Fruit fly (Drosophila melanogaster) whole organism, embryonic: ENCODE measurements around the gene CG13108.

Source experiments
- CG10209 ChIP-seq: fragments of 200-800 bp; sonication (Bioruptor generic); optimal IDR thresholded peaks from 3 replicates; lab custom pipeline; 2017; ENCODE audit warnings: missing biosample characterization, mild to moderate bottlenecking, missing genetic modification characterization, missing genetic modification reagents
- CG10654 ChIP-seq: fragments of 200-800 bp; sonication (Bioruptor generic); optimal IDR thresholded peaks from 2 replicates; lab custom pipeline; 2016; ENCODE audit warnings: missing biosample characterization, missing genetic modification characterization
- CG11504 ChIP-seq: fragments of 200-800 bp; sonication (Bioruptor generic); optimal IDR thresholded peaks from 3 replicates; lab custom pipeline; 2019; ENCODE audit warnings: missing biosample characterization, mild to moderate bottlenecking, missing genetic modification characterization, moderate library complexity
- CG11723 ChIP-seq: fragments of 200-800 bp; sonication (Bioruptor generic); optimal IDR thresholded peaks from 2 replicates; lab custom pipeline; 2017; ENCODE audit warnings: missing biosample characterization, mild to moderate bottlenecking, missing genetic modification characterization
- CG12071 ChIP-seq: fragments of 200-800 bp; sonication (Bioruptor generic); optimal IDR thresholded peaks from 3 replicates; lab custom pipeline; 2018; ENCODE audit warnings: missing biosample characterization, mild to moderate bottlenecking, missing genetic modification characterization
- CG12104 ChIP-seq: fragments of 200-800 bp; sonication (Bioruptor generic); optimal IDR thresholded peaks from 3 replicates; lab custom pipeline; 2016; ENCODE audit warnings: missing biosample characterization, missing genetic modification characterization
- CG13424 ChIP-seq: fragments of 200-800 bp; sonication (Bioruptor generic); optimal IDR thresholded peaks from 2 replicates; lab custom pipeline; 2019; ENCODE audit warnings: missing biosample characterization, mild to moderate bottlenecking, missing genetic modification characterization, moderate library complexity
- CG13775 ChIP-seq: fragments of 200-800 bp; sonication (Bioruptor generic); optimal IDR thresholded peaks from 3 replicates; lab custom pipeline; 2017; ENCODE audit warnings: missing biosample characterization, mild to moderate bottlenecking, missing genetic modification characterization
- CG14710 ChIP-seq: fragments of 200-800 bp; sonication (Bioruptor generic); optimal IDR thresholded peaks from 3 replicates; lab custom pipeline; 2019; ENCODE audit warnings: missing biosample characterization, mild to moderate bottlenecking, missing genetic modification characterization, moderate library complexity
- CG16863 ChIP-seq: fragments of 200-800 bp; sonication (Bioruptor generic); optimal IDR thresholded peaks from 3 replicates; lab custom pipeline; 2016; ENCODE audit warnings: missing biosample characterization, missing genetic modification characterization
- CG17186 ChIP-seq: fragments of 200-800 bp; sonication (Bioruptor generic); optimal IDR thresholded peaks from 3 replicates; lab custom pipeline; 2017; ENCODE audit warnings: missing biosample characterization, missing genetic modification reagents, missing genetic modification characterization
- CG17328 ChIP-seq: fragments of 200-800 bp; sonication (Bioruptor generic); IDR thresholded peaks from 2 replicates; pipeline ENCODE4 v1.3.6; 2022; ENCODE audit warnings: missing biosample characterization, missing genetic modification characterization
- CG1792 ChIP-seq: fragments of 200-800 bp; sonication (Bioruptor generic); optimal IDR thresholded peaks from 2 replicates; lab custom pipeline; 2016; ENCODE audit warnings: missing biosample characterization, missing genetic modification characterization
- CG18764 ChIP-seq: fragments of 200-800 bp; sonication (Bioruptor generic); optimal IDR thresholded peaks from 3 replicates; lab custom pipeline; 2016; ENCODE audit warnings: missing biosample characterization, missing genetic modification characterization
- CG30431 ChIP-seq: fragments of 200-800 bp; sonication (Bioruptor generic); optimal IDR thresholded peaks from 2 replicates; lab custom pipeline; 2017; ENCODE audit warnings: missing biosample characterization, missing genetic modification characterization
- CG33557 ChIP-seq: fragments of 200-800 bp; sonication (Bioruptor generic); optimal IDR thresholded peaks from 2 replicates; lab custom pipeline; 2019; ENCODE audit warnings: missing biosample characterization, mild to moderate bottlenecking, missing genetic modification characterization, moderate library complexity
- CG34224 ChIP-seq: fragments of 200-800 bp; sonication (Bioruptor generic); IDR thresholded peaks from 3 replicates; pipeline ENCODE4 v1.3.6; 2022; ENCODE audit warnings: missing biosample characterization, missing genetic modification characterization; ENCODE audit not compliant: partially characterized antibody
- CG5180 ChIP-seq: fragments of 200-800 bp; sonication (Bioruptor generic); optimal IDR thresholded peaks from 3 replicates; lab custom pipeline; 2017; ENCODE audit warnings: missing biosample characterization, missing genetic modification characterization, mild to moderate bottlenecking, moderate library complexity, missing genetic modification reagents
- CG6254 ChIP-seq: fragments of 200-800 bp; sonication (Bioruptor generic); optimal IDR thresholded peaks from 3 replicates; lab custom pipeline; 2017; ENCODE audit warnings: mild to moderate bottlenecking, missing biosample characterization, missing genetic modification reagents, missing genetic modification characterization
- CG7372 ChIP-seq: fragments of 200-800 bp; sonication (Bioruptor generic); IDR thresholded peaks from 2 replicates; pipeline ENCODE4 v1.3.6; 2022; ENCODE audit warnings: missing biosample characterization, missing genetic modification characterization
- CG8089 ChIP-seq: fragments of 200-800 bp; sonication (Bioruptor generic); optimal IDR thresholded peaks from 3 replicates; lab custom pipeline; 2016; ENCODE audit warnings: missing biosample characterization, missing genetic modification characterization
- CG8290 ChIP-seq, 3 experiments: fragments of 200-800 bp; sonication (Bioruptor generic); optimal IDR thresholded peaks; 2 replicates each; lab custom pipeline; 2016 to 2019; ENCODE audit warnings: missing biosample characterization in 3 of 3, missing genetic modification characterization in 3 of 3, mild to moderate bottlenecking in 2 of 3, moderate library complexity in 1 of 3
- CoRest ChIP-seq: fragments of 200-800 bp; sonication (Bioruptor generic); optimal IDR thresholded peaks from 3 replicates; lab custom pipeline; 2018; ENCODE audit warnings: missing biosample characterization, mild to moderate bottlenecking, missing genetic modification characterization, moderate library complexity
- D19A ChIP-seq: fragments of 200-800 bp; optimal IDR thresholded peaks from 3 replicates; lab custom pipeline; 2019; ENCODE audit warnings: missing biosample characterization, mild to moderate bottlenecking, missing genetic modification characterization, moderate library complexity
- Mrtf ChIP-seq: fragments of 200-800 bp; sonication (Bioruptor generic); IDR thresholded peaks from 3 replicates; pipeline ENCODE4 v1.3.6; 2022; ENCODE audit warnings: missing biosample characterization, missing genetic modification characterization
- Pdp1 ChIP-seq, 2 experiments: fragments of 200-800 bp; sonication (Bioruptor generic); optimal IDR thresholded peaks; 3 replicates each; lab custom pipeline; 2016; ENCODE audit warnings: missing biosample characterization in 2 of 2, missing genetic modification characterization in 2 of 2, mild to moderate bottlenecking in 1 of 2, moderate library complexity in 1 of 2
- Sox100B ChIP-seq: fragments of 200-800 bp; sonication (Bioruptor generic); optimal IDR thresholded peaks from 3 replicates; lab custom pipeline; 2018; ENCODE audit warnings: missing biosample characterization, mild to moderate bottlenecking, missing genetic modification characterization
- Xrp1 ChIP-seq: fragments of 200-800 bp; sonication (Bioruptor generic); IDR thresholded peaks from 2 replicates; pipeline ENCODE4 v1.3.6; 2022; ENCODE audit warnings: missing biosample characterization, missing genetic modification characterization
- ara ChIP-seq: fragments of 200-800 bp; sonication (Bioruptor generic); IDR thresholded peaks from 2 replicates; pipeline ENCODE4 v1.3.6; 2022; ENCODE audit warnings: missing biosample characterization, missing genetic modification characterization
- bsh ChIP-seq, 2 experiments: fragments of 200-800 bp; sonication (Bioruptor generic); optimal IDR thresholded peaks; 2 replicates each; lab custom pipeline; 2017 to 2018; ENCODE audit warnings: mild to moderate bottlenecking in 2 of 2, missing biosample characterization in 2 of 2, missing genetic modification characterization in 2 of 2, moderate library complexity in 1 of 2
- cg ChIP-seq: fragments of 200-800 bp; sonication (Bioruptor generic); optimal IDR thresholded peaks from 3 replicates; lab custom pipeline; 2019; ENCODE audit warnings: missing biosample characterization, mild to moderate bottlenecking, missing genetic modification characterization, moderate library complexity
- croc ChIP-seq: fragments of 200-800 bp; sonication (Bioruptor generic); conservative IDR thresholded peaks from 3 replicates; pipeline ENCODE4 v1.3.6; 2022; ENCODE audit warnings: missing biosample characterization, missing genetic modification characterization
- esg ChIP-seq: fragments of 200-800 bp; sonication (Bioruptor generic); conservative IDR thresholded peaks from 2 replicates; pipeline ENCODE4 v1.3.6; 2022; ENCODE audit warnings: missing biosample characterization, missing genetic modification characterization
- ewg ChIP-seq: fragments of 200-800 bp; sonication (Bioruptor generic); optimal IDR thresholded peaks from 3 replicates; lab custom pipeline; 2017; ENCODE audit warnings: mild to moderate bottlenecking, missing biosample characterization, missing genetic modification reagents, missing genetic modification characterization
- gsb-n ChIP-seq: fragments of 200-800 bp; sonication (Bioruptor generic); optimal IDR thresholded peaks from 3 replicates; lab custom pipeline; 2018; ENCODE audit warnings: missing biosample characterization, mild to moderate bottlenecking, missing genetic modification characterization
- hkb ChIP-seq, 2 experiments: fragments of 200-800 bp in 1 of 2; fragments of >200 bp in 1 of 2; sonication (Bioruptor generic) in 1 of 2; IDR thresholded peaks in 1 of 2; optimal IDR thresholded peaks in 1 of 2; 2 replicates each; pipeline versions ENCODE4 v1.3.6 to Lab custom; 2017 to 2022; ENCODE audit warnings: missing biosample characterization in 1 of 2, missing genetic modification characterization in 1 of 2
- lola ChIP-seq, 3 experiments: fragments of >200 bp in 2 of 3; fragments of 200-800 bp in 1 of 3; sonication (Bioruptor generic) in 1 of 3; optimal IDR thresholded peaks; 2 replicates each; lab custom pipeline; 2017 to 2019; ENCODE audit warnings: missing biosample characterization in 3 of 3, missing genetic modification characterization in 3 of 3, mild to moderate bottlenecking in 1 of 3, moderate library complexity in 1 of 3
- nau ChIP-seq: fragments of 200-800 bp; sonication (Bioruptor generic); optimal IDR thresholded peaks from 3 replicates; lab custom pipeline; 2017; ENCODE audit warnings: missing biosample characterization, mild to moderate bottlenecking, missing genetic modification characterization, missing genetic modification reagents
- nmo ChIP-seq: fragments of 200-800 bp; sonication (Bioruptor generic); optimal IDR thresholded peaks from 2 replicates; lab custom pipeline; 2018; ENCODE audit warnings: missing biosample characterization, mild to moderate bottlenecking, missing genetic modification characterization, moderate library complexity
- nom ChIP-seq: fragments of 200-800 bp; sonication (Bioruptor generic); optimal IDR thresholded peaks from 2 replicates; lab custom pipeline; 2017; ENCODE audit warnings: missing biosample characterization, missing genetic modification characterization, mild to moderate bottlenecking, moderate library complexity, missing genetic modification reagents
- oc ChIP-seq: fragments of 200-800 bp; sonication (Bioruptor generic); optimal IDR thresholded peaks from 2 replicates; lab custom pipeline; 2018; ENCODE audit warnings: missing biosample characterization, mild to moderate bottlenecking, missing genetic modification characterization, moderate library complexity
- onecut ChIP-seq: fragments of 200-800 bp; sonication (Bioruptor generic); IDR thresholded peaks from 2 replicates; pipeline ENCODE4 v1.3.6; 2022; ENCODE audit warnings: missing biosample characterization, missing genetic modification characterization
- org-1 ChIP-seq: fragments of 200-800 bp; sonication (Bioruptor generic); optimal IDR thresholded peaks from 2 replicates; lab custom pipeline; 2017; ENCODE audit warnings: missing biosample characterization, missing genetic modification characterization
- peb ChIP-seq: fragments of 200-800 bp; sonication (Bioruptor generic); IDR thresholded peaks from 2 replicates; pipeline ENCODE4 v1.3.6; 2022; ENCODE audit warnings: missing biosample characterization, missing genetic modification characterization
- prd ChIP-seq, 3 experiments: fragments of >200 bp in 2 of 3; fragments of 200-800 bp in 1 of 3; sonication (Bioruptor generic) in 1 of 3; optimal IDR thresholded peaks in 2 of 3; IDR thresholded peaks in 1 of 3; 2 replicates in 2 of 3; 3 replicates in 1 of 3; pipeline versions ENCODE4 v1.3.6 to Lab custom; 2017 to 2022; ENCODE audit warnings: missing biosample characterization in 1 of 3, missing genetic modification characterization in 1 of 3
- wek ChIP-seq: fragments of 200-800 bp; sonication (Bioruptor generic); optimal IDR thresholded peaks from 3 replicates; lab custom pipeline; 2018; ENCODE audit warnings: missing biosample characterization, mild to moderate bottlenecking, missing genetic modification characterization, moderate library complexity
- z ChIP-seq: fragments of 200-800 bp; sonication (Bioruptor generic); IDR thresholded peaks from 3 replicates; pipeline ENCODE4 v1.3.6; 2022; ENCODE audit warnings: missing biosample characterization, missing genetic modification characterization

CG13108 gene

DNA sequence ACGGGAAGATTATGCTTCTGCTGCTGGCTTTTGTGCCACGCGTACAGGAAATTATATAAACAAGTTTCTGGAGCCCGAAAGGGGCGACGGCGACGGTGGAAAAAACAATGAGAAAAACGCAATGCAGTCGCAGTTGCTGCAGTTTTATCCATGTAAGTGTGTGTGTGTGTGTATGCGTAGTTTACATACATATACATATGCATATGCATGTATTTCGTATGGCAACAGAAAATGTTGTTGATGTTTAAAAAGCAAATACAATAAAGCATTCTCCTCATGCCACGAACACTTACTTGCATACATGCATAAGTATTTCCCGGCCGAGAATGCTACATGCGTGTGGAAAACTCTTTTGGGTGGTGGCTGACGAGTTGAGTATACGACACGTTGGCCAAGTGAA is 26.2 kb downstream of the CG13108 start (continued):
- TF ChIP-seq CG11723 (peak; percentile 41), CG34224 (GFP tag; lab: Robert Waterston, UW) (no peak), CG8089 (GFP tag; lab: Kevin White, UChicago) (peak; percentile 27), onecut (GFP tag; lab: Robert Waterston, UW) (peak; percentile 44), CG17328 (GFP tag; lab: Robert Waterston, UW) (peak; percentile 27; the same call in 1 of the 2 replicates), CG7372 (GFP tag; lab: Robert Waterston, UW) (peak; percentile 34; the same call in 1 of the 2 replicates), CG11504 (tag; lab: Kevin White, UChicago) (peak; percentile 17), cg (peak; percentile 81), Mrtf (GFP tag; lab: Robert Waterston, UW) (no peak), CG1792 (GFP tag; lab: Kevin White, UChicago) (peak; percentile 38), ewg (GFP tag; lab: Kevin White, UChicago) (peak; percentile 58), gsb-n (tag; lab: Kevin White, UChicago) (peak; percentile 65), CG8290 (GFP tag; optimal IDR thresholded peaks at IDR 0.05; lab: Kevin White, UChicago) (no peak), CG8290 (tag; optimal IDR thresholded peaks at IDR 0.05; lab: Kevin White, UChicago) (peak; percentile 32 to 81), z (no peak), CG30431 (GFP tag; lab: Kevin White, UChicago) (peak; percentile 9), CG18764 (GFP tag; lab: Kevin White, UChicago) (peak; percentile 28), nom (GFP tag; lab: Kevin White, UChicago) (peak; percentile 64), CG17186 (GFP tag; lab: Kevin White, UChicago) (peak; percentile 36), Xrp1 (GFP tag; lab: Robert Waterston, UW) (peak; percentile 65), lola (GFP tag; optimal IDR thresholded peaks at IDR 0.05; lab: Kevin White, UChicago) (peak in 1 of 3 experiments; percentile 47), CG13424 (tag; lab: Kevin White, UChicago) (peak; percentile 28), CG5180 (GFP tag; lab: Kevin White, UChicago) (peak; percentile 34), wek (GFP tag; lab: Kevin White, UChicago) (peak; percentile 69), CG33557 (GFP tag; lab: Kevin White, UChicago) (peak; percentile 77), hkb (optimal IDR thresholded peaks at IDR 0.05; lab: Kevin White, UChicago) (no peak), hkb (GFP tag; IDR thresholded peaks at IDR 0.05; lab: Robert Waterston, UW) (0 out of 2 replicates have a peak, but pooled peaks have one; percentile 21), CoRest (tag; lab: Kevin White, UChicago) (peak; percentile 36), CG10654 (GFP tag; lab: Kevin White, UChicago) (peak; percentile 11), D19A (tag; lab: Kevin White, UChicago) (peak; percentile 12), croc (peak; percentile 34; the same call in 2 of the 3 replicates), oc (tag; lab: Kevin White, UChicago) (peak; percentile 27), Sox100B (GFP tag; lab: Kevin White, UChicago) (peak; percentile 53), CG16863 (GFP tag; lab: Kevin White, UChicago) (peak; percentile 28), prd (optimal IDR thresholded peaks at IDR 0.05; lab: Kevin White, UChicago) (no peak), prd (GFP tag; IDR thresholded peaks at IDR 0.05; lab: Robert Waterston, UW) (0 out of 3 replicates have a peak, but pooled peaks have one; percentile 12), nmo (GFP tag; lab: Kevin White, UChicago) (peak; percentile 7), peb (0 out of 2 replicates have a peak, but pooled peaks have one; percentile 30), org-1 (GFP tag; lab: Kevin White, UChicago) (peak; percentile 76), Pdp1 (GFP tag; optimal IDR thresholded peaks at IDR 0.05; lab: Kevin White, UChicago) (peak; percentile 13 to 65), CG13775 (no peak), nau (GFP tag; lab: Kevin White, UChicago) (peak; percentile 48), CG12071 (GFP tag; lab: Kevin White, UChicago) (peak; percentile 32), bsh (GFP tag; optimal IDR thresholded peaks at IDR 0.05; lab: Kevin White, UChicago) (peak in 1 of 2 experiments; percentile 79), CG6254 (GFP tag; lab: Kevin White, UChicago) (peak; percentile 47), esg (no peak), ara (GFP tag; lab: Robert Waterston, UW) (peak; percentile 67), CG12104 (GFP tag; lab: Kevin White, UChicago) (no peak), CG14710 (tag; lab: Kevin White, UChicago) (peak; percentile 59), CG10209 (peak; percentile 43)
